Worm (Caenorhabditis elegans) whole organism, L4 larva: ENCODE data around the gene srx-74.
A peak's percentile ranks its signal among the peaks of the same experiment; 100 is the strongest.

Experiments
- D1046.2 ChIP-seq: fragments of 200-800 bp; sonication (Bioruptor generic); IDR thresholded peaks from 2 replicates; pipeline ENCODE4 v1.3.6; 2022; ENCODE audit warnings: missing genetic modification characterization, missing compliant biosample characterization
- F26F4.8 ChIP-seq: fragments of 200-800 bp; sonication (Bioruptor generic); conservative IDR thresholded peaks from 2 replicates; pipeline ENCODE4 v1.3.6; 2022; ENCODE audit warnings: missing genetic modification characterization, missing compliant biosample characterization
- F49E8.2 ChIP-seq: sonication (generic microtip); optimal IDR thresholded peaks from 2 replicates; lab custom pipeline; 2016; ENCODE audit warnings: missing compliant biosample characterization, mild to moderate bottlenecking, missing genetic modification characterization, borderline replicate concordance
- T26A8.4 ChIP-seq: fragments of 200-800 bp; sonication (Bioruptor generic); IDR thresholded peaks from 2 replicates; pipeline ENCODE4 v1.3.6; 2022; ENCODE audit warnings: missing genetic modification characterization, missing compliant biosample characterization
- Y48G9A.11 ChIP-seq: fragments of 200-800 bp; sonication (Bioruptor generic); IDR thresholded peaks from 2 replicates; pipeline ENCODE4 v1.3.6; 2022; ENCODE audit warnings: missing genetic modification reagents, missing genetic modification characterization, missing compliant biosample characterization
- Y5F2A.4 ChIP-seq: fragments of 200-800 bp; sonication (Bioruptor generic); optimal IDR thresholded peaks from 2 replicates; lab custom pipeline; 2018; ENCODE audit warnings: mild to moderate bottlenecking, missing genetic modification characterization, missing compliant biosample characterization
- ZK337.2 ChIP-seq: fragments of 200-800 bp; sonication (Bioruptor generic); IDR thresholded peaks from 2 replicates; pipeline ENCODE4 v1.3.6; 2022; ENCODE audit warnings: missing genetic modification reagents, missing genetic modification characterization, missing compliant biosample characterization
- aha-1 ChIP-seq: fragments of 150-350 bp; peaks from one replicate; lab custom pipeline; 2014; ENCODE audit warnings: missing biosample characterization, missing genetic modification characterization
- ama-1 ChIP-seq: fragments of 150-350 bp; optimal IDR thresholded peaks from 2 replicates; lab custom pipeline; 2014; ENCODE audit warnings: inconsistent platforms, mixed read lengths
- ceh-20 ChIP-seq: fragments of 200-800 bp; sonication (Bioruptor generic); IDR thresholded peaks from 2 replicates; pipeline ENCODE4 v1.3.6; 2022; ENCODE audit warnings: missing genetic modification reagents, missing genetic modification characterization, missing compliant biosample characterization
- ceh-32 ChIP-seq: sonication (generic microtip); optimal IDR thresholded peaks from 2 replicates; lab custom pipeline; 2016; ENCODE audit warnings: mild to moderate bottlenecking, missing genetic modification characterization, missing compliant biosample characterization; ENCODE audit not compliant: poor library complexity
- ceh-62 ChIP-seq: sonication (generic microtip); optimal IDR thresholded peaks from 2 replicates; lab custom pipeline; 2017; ENCODE audit warnings: missing biosample characterization, missing genetic modification characterization
- ces-1 ChIP-seq: fragments of 150-350 bp; sonication (generic microtip); optimal IDR thresholded peaks from 4 replicates; lab custom pipeline; 2014; ENCODE audit warnings: missing biosample characterization, missing genetic modification reagents, missing genetic modification characterization
- cey-2 ChIP-seq: sonication (generic microtip); optimal IDR thresholded peaks from 3 replicates; lab custom pipeline; 2017; ENCODE audit warnings: missing genetic modification characterization, mild to moderate bottlenecking, missing compliant biosample characterization, antibody characterized with exemption, borderline replicate concordance; ENCODE audit not compliant: insufficient read depth
- daf-16 ChIP-seq, 3 experiments: sonication (generic microtip); optimal IDR thresholded peaks; 2 replicates each; lab custom pipeline; 2016 to 2017; ENCODE audit warnings: missing genetic modification characterization in 3 of 3, missing genetic modification reagents in 3 of 3, mild to moderate bottlenecking in 2 of 3, missing compliant biosample characterization in 2 of 3, missing biosample characterization in 1 of 3, moderate library complexity in 1 of 3
- daf-8 ChIP-seq: fragments of 200-800 bp; sonication (Bioruptor generic); IDR thresholded peaks from 2 replicates; pipeline ENCODE4 v1.3.6; 2022; ENCODE audit warnings: missing genetic modification characterization, missing compliant biosample characterization
- dmd-6 ChIP-seq: fragments of 200-800 bp; sonication (Bioruptor generic); IDR thresholded peaks from 2 replicates; pipeline ENCODE4 v1.3.6; 2022; ENCODE audit warnings: missing genetic modification reagents, missing genetic modification characterization, missing compliant biosample characterization
- dmd-8 ChIP-seq: fragments of 200-800 bp; sonication (Bioruptor generic); IDR thresholded peaks from 2 replicates; pipeline ENCODE4 v1.3.6; 2022; ENCODE audit warnings: missing genetic modification characterization, missing compliant biosample characterization
- dve-1 ChIP-seq: sonication (generic microtip); optimal IDR thresholded peaks from 2 replicates; lab custom pipeline; 2017; ENCODE audit warnings: antibody characterized with exemption, mild to moderate bottlenecking, missing genetic modification characterization, missing compliant biosample characterization; ENCODE audit not compliant: insufficient read depth
- egl-43 ChIP-seq: fragments of 200-800 bp; sonication (Bioruptor generic); IDR thresholded peaks from 2 replicates; pipeline ENCODE4 v1.3.6; 2022; ENCODE audit warnings: missing genetic modification reagents, missing genetic modification characterization, missing compliant biosample characterization
- lim-7 ChIP-seq: fragments of 200-800 bp; sonication (Bioruptor generic); IDR thresholded peaks from 2 replicates; pipeline ENCODE4 v1.3.6; 2022; ENCODE audit warnings: missing genetic modification characterization, missing compliant biosample characterization
- lin-1 ChIP-seq: fragments of 200-800 bp; sonication (Bioruptor generic); IDR thresholded peaks from 2 replicates; pipeline ENCODE4 v1.3.6; 2022; ENCODE audit warnings: missing genetic modification reagents, missing genetic modification characterization, missing compliant biosample characterization
- lin-15B ChIP-seq: fragments of 150-350 bp; sonication (generic microtip); optimal IDR thresholded peaks from 3 replicates; lab custom pipeline; 2014; ENCODE audit warnings: missing biosample characterization, missing genetic modification characterization
- lin-29 ChIP-seq: fragments of 200-800 bp; sonication (Bioruptor generic); IDR thresholded peaks from 2 replicates; pipeline ENCODE4 v1.3.6; 2022; ENCODE audit warnings: missing genetic modification reagents, missing genetic modification characterization, missing compliant biosample characterization
- lin-39 ChIP-seq: fragments of 150-350 bp; optimal IDR thresholded peaks from 2 replicates; lab custom pipeline; 2014; ENCODE audit warnings: missing biosample characterization, missing genetic modification reagents, missing genetic modification characterization
- lsy-2 ChIP-seq, 2 experiments: fragments of 150-350 bp in 1 of 2; sonication (generic microtip) in 1 of 2; optimal IDR thresholded peaks; 2 replicates each; lab custom pipeline; 2014 to 2017; ENCODE audit warnings: missing biosample characterization in 2 of 2, missing genetic modification characterization in 2 of 2
- madf-9 ChIP-seq: fragments of 200-800 bp; sonication (Bioruptor generic); conservative IDR thresholded peaks from 2 replicates; pipeline ENCODE4 v1.3.6; 2022; ENCODE audit warnings: missing genetic modification reagents, missing genetic modification characterization, missing compliant biosample characterization
- nhr-102 ChIP-seq: sonication (generic microtip); optimal IDR thresholded peaks from 2 replicates; lab custom pipeline; 2016; ENCODE audit warnings: mild to moderate bottlenecking, missing genetic modification characterization, moderate library complexity, missing compliant biosample characterization
- nhr-237 ChIP-seq: sonication (generic microtip); optimal IDR thresholded peaks from 2 replicates; lab custom pipeline; 2017; ENCODE audit warnings: missing biosample characterization, missing genetic modification characterization
- nhr-28 ChIP-seq: fragments of 150-350 bp; optimal IDR thresholded peaks from 2 replicates; lab custom pipeline; 2014; ENCODE audit warnings: missing biosample characterization, missing genetic modification characterization
- nhr-76 ChIP-seq: fragments of 150-350 bp; optimal IDR thresholded peaks from 2 replicates; lab custom pipeline; 2014; ENCODE audit warnings: missing biosample characterization, missing genetic modification characterization
- pha-4 ChIP-seq, 2 experiments: fragments of 150-350 bp in 1 of 2; fragments of 200-800 bp in 1 of 2; sonication (Bioruptor generic) in 1 of 2; IDR thresholded peaks in 1 of 2; optimal IDR thresholded peaks in 1 of 2; 2 replicates each; pipeline versions ENCODE4 v1.3.6 to Lab custom; 2014 to 2022; ENCODE audit warnings: missing genetic modification characterization in 2 of 2, missing genetic modification reagents in 2 of 2, missing biosample characterization in 1 of 2, missing compliant biosample characterization in 1 of 2
- saeg-2 ChIP-seq: fragments of 200-800 bp; sonication (Bioruptor generic); IDR thresholded peaks from 2 replicates; pipeline ENCODE4 v1.3.6; 2022; ENCODE audit warnings: missing genetic modification reagents, missing genetic modification characterization, missing compliant biosample characterization
- sdz-12 ChIP-seq: fragments of 200-800 bp; sonication (Bioruptor generic); optimal IDR thresholded peaks from 2 replicates; lab custom pipeline; 2018; ENCODE audit warnings: mild to moderate bottlenecking, missing genetic modification characterization, missing compliant biosample characterization
- set-16 ChIP-seq: fragments of 200-800 bp; sonication (Bioruptor generic); IDR thresholded peaks from 2 replicates; pipeline ENCODE4 v1.3.6; 2022; ENCODE audit warnings: missing genetic modification reagents, missing genetic modification characterization, missing compliant biosample characterization
- skn-1 ChIP-seq: fragments of 150-350 bp; optimal IDR thresholded peaks from 2 replicates; lab custom pipeline; 2014; ENCODE audit warnings: missing biosample characterization, missing genetic modification characterization
- snpc-1.2 ChIP-seq: fragments of 200-800 bp; sonication (Bioruptor generic); IDR thresholded peaks from 2 replicates; pipeline ENCODE4 v1.3.6; 2022; ENCODE audit warnings: missing genetic modification reagents, missing genetic modification characterization, missing compliant biosample characterization
- spr-1 ChIP-seq: sonication (generic microtip); optimal IDR thresholded peaks from 2 replicates; lab custom pipeline; 2016; ENCODE audit warnings: mild to moderate bottlenecking, missing genetic modification characterization, missing compliant biosample characterization
- spr-3 ChIP-seq: fragments of 200-800 bp; sonication (Bioruptor generic); optimal IDR thresholded peaks from 2 replicates; lab custom pipeline; 2018; ENCODE audit warnings: mild to moderate bottlenecking, missing genetic modification characterization, missing compliant biosample characterization
- unc-130 ChIP-seq: sonication (generic microtip); optimal IDR thresholded peaks from 2 replicates; lab custom pipeline; 2016; ENCODE audit warnings: missing genetic modification reagents, missing genetic modification characterization, missing compliant biosample characterization
- unc-62 ChIP-seq, 3 experiments: fragments of 150-350 bp in 1 of 3; sonication (generic microtip); optimal IDR thresholded peaks in 2 of 3; peaks in 1 of 3; 1 replicate in 1 of 3; 2 replicates in 2 of 3; lab custom pipeline; 2014 to 2017; ENCODE audit warnings: missing biosample characterization in 3 of 3, missing genetic modification characterization in 3 of 3, missing genetic modification reagents in 3 of 3, missing genotype in 1 of 3
- zag-1 ChIP-seq: fragments of 150-350 bp; optimal IDR thresholded peaks from 2 replicates; lab custom pipeline; 2014; ENCODE audit warnings: missing biosample characterization, missing genetic modification characterization
- zfp-3 ChIP-seq: fragments of 200-800 bp; sonication (Bioruptor generic); conservative IDR thresholded peaks from 2 replicates; pipeline ENCODE4 v1.3.6; 2022; ENCODE audit warnings: missing genetic modification reagents, missing genetic modification characterization, missing compliant biosample characterization
- zip-11 ChIP-seq: fragments of 200-800 bp; sonication (Bioruptor generic); IDR thresholded peaks from 2 replicates; pipeline ENCODE4 v1.3.6; 2022; ENCODE audit warnings: missing genetic modification characterization, missing compliant biosample characterization
- ztf-7 ChIP-seq: fragments of 150-350 bp; optimal IDR thresholded peaks from 2 replicates; lab custom pipeline; 2014; ENCODE audit warnings: missing biosample characterization, missing genetic modification characterization

Gene srx-74

ce11 chrV:4691657-4692056, 29.4 kb upstream of the srx-74 start:
- TF ChIP-seq skn-1 (tag; lab: Kevin White, UChicago) (no peak), cey-2 (tag; lab: Kevin White, UChicago) (no peak), ZK337.2 (GFP tag; lab: Robert Waterston, UW) (no peak), set-16 (GFP tag; lab: Robert Waterston, UW) (peak; percentile 70; the same call in 1 of the 2 replicates), F26F4.8 (GFP tag; lab: Robert Waterston, UW) (no peak), unc-62 (GFP tag; optimal IDR thresholded peaks at IDR 0.05 in 1 of 2; lab: Kevin White, UChicago) (peak in 1 of 2 experiments; percentile 88), unc-62 (tag; optimal IDR thresholded peaks at IDR 0.05; lab: Kevin White, UChicago) (no peak), nhr-237 (tag; lab: Kevin White, UChicago) (no peak), lin-15B (tag; lab: Kevin White, UChicago) (no peak), lin-39 (tag; lab: Kevin White, UChicago) (no peak), Y5F2A.4 (no peak), lin-29 (GFP tag; lab: Robert Waterston, UW) (no peak), ces-1 (GFP tag; lab: Kevin White, UChicago) (no peak)

ce11 chrV:4689234-4689633, 26.9 kb upstream of the srx-74 start, which contains the start of gene K03B4.1:
Gene K03B4.1, plus strand, starts transcription at chrV:4689330.
- TF ChIP-seq T26A8.4 (GFP tag; lab: Robert Waterston, UW) (peak; percentile 30; the same call in 1 of the 2 replicates), ZK337.2 (GFP tag; lab: Robert Waterston, UW) (no peak), zip-11 (GFP tag; lab: Robert Waterston, UW) (no peak), saeg-2 (GFP tag; lab: Robert Waterston, UW) (0 out of 2 replicates have a peak, but pooled peaks have one; percentile 30), lin-39 (tag; lab: Kevin White, UChicago) (no peak), dve-1 (tag; lab: Kevin White, UChicago) (no peak), unc-130 (GFP tag; lab: Kevin White, UChicago) (no peak), spr-3 (GFP tag; lab: Kevin White, UChicago) (no peak), ceh-32 (no peak), zfp-3 (GFP tag; lab: Robert Waterston, UW) (no peak), F49E8.2 (no peak), nhr-102 (tag; lab: Kevin White, UChicago) (peak; percentile 11), ama-1 (peak; percentile 42), daf-8 (no peak), ceh-20 (GFP tag; lab: Robert Waterston, UW) (no peak), spr-1 (tag; lab: Kevin White, UChicago) (no peak), nhr-76 (tag; lab: Kevin White, UChicago) (no peak), daf-16 (GFP tag; optimal IDR thresholded peaks at IDR 0.05; lab: Kevin White, UChicago) (no peak), daf-16 (tag; optimal IDR thresholded peaks at IDR 0.05; lab: Kevin White, UChicago) (no peak), madf-9 (GFP tag; lab: Robert Waterston, UW) (no peak), ceh-62 (tag; lab: Kevin White, UChicago) (no peak), sdz-12 (GFP tag; lab: Kevin White, UChicago) (peak; percentile 72), lsy-2 (tag; optimal IDR thresholded peaks at IDR 0.05; lab: Kevin White, UChicago) (peak in 1 of 2 experiments; percentile 14), cey-2 (tag; lab: Kevin White, UChicago) (no peak), snpc-1.2 (GFP tag; lab: Robert Waterston, UW) (no peak)
- TF ChIP-seq, all 104 proteins: peak for 6

ce11 chrV:4687944-4688505, 25.7 kb upstream of the srx-74 start, which contains the start of gene K03B4.2:
Gene K03B4.2, plus strand, starts transcription at chrV:4687994.
- 0 out of 2 replicates have a peak, but pooled peaks have one; percentile 26 for TF ChIP-seq F26F4.8 (GFP tag; lab: Robert Waterston, UW)
- TF ChIP-seq pha-4 (GFP tag; IDR thresholded peaks at IDR 0.05; lab: Robert Waterston, UW): no peak
- no peak for TF ChIP-seq pha-4 (tag; optimal IDR thresholded peaks at IDR 0.05; lab: Kevin White, UChicago)
- TF ChIP-seq aha-1 (tag; lab: Kevin White, UChicago): peak; percentile 94
- no peak for TF ChIP-seq nhr-28 (tag; lab: Kevin White, UChicago)
- TF ChIP-seq egl-43 (GFP tag; lab: Robert Waterston, UW): 0 out of 2 replicates have a peak, but pooled peaks have one; percentile 33
- no peak for TF ChIP-seq zag-1 (tag; lab: Kevin White, UChicago)
- TF ChIP-seq nhr-237 (tag; lab: Kevin White, UChicago): no peak
- TF ChIP-seq lsy-2 (tag; optimal IDR thresholded peaks at IDR 0.05; lab: Kevin White, UChicago): no peak
- no peak for TF ChIP-seq lin-1
- TF ChIP-seq D1046.2 (GFP tag; lab: Robert Waterston, UW): 0 out of 2 replicates have a peak, but pooled peaks have one; percentile 48
- TF ChIP-seq ama-1: peak; percentile 5
- peak; percentile 55 for TF ChIP-seq lim-7 (GFP tag; lab: Robert Waterston, UW)
- no peak for TF ChIP-seq ztf-7 (tag; lab: Kevin White, UChicago)
- no peak for TF ChIP-seq dmd-8 (GFP tag; lab: Robert Waterston, UW)
- TF ChIP-seq Y48G9A.11: peak; percentile 66; the same call in 1 of the 2 replicates
- TF ChIP-seq dmd-6: no peak
- TF ChIP-seq set-16 (GFP tag; lab: Robert Waterston, UW): peak; percentile 86
